Worm (Caenorhabditis elegans): Measurements from ENCODE around the gene nlp-2.
A peak's percentile ranks its signal among the peaks of the same experiment; 100 is the strongest.

nlp-2 gene

ce11 chrX:2362872-2363271 is 18.3 kb upstream of the nlp-2 start (continued):
- peak; percentile 68 for TF ChIP-seq snpc-4 (GFP tag; optimal IDR thresholded peaks at IDR 0.05)
- peak; percentile 28 to 93 (median 90) for TF ChIP-seq snpc-4 (tag; optimal IDR thresholded peaks at IDR 0.05)
- no peak for TF ChIP-seq nhr-90 (tag; optimal IDR thresholded peaks at IDR 0.05)
- no peak for TF ChIP-seq aptf-3 (GFP tag; IDR thresholded peaks at IDR 0.05)

DNA sequence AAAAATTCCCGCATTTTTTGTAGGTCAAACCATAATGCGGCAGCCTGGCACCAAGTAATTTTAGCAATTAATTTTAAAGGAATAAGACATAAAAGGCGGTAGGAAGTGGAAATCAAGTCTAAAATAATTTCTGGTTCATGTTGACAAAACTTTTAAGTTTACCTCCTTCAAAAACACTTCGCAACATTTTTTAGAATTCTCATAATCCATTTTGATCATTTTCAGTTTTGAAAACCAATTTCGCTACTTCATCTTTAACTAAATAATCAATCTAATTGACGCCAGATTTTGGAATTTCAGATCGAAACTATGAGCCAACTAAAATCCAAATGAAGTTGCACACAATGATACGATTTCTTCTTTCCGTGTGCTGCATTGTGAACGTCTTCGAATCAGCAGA is 15.2 kb upstream of the nlp-2 start, which contains the start of gene lgc-40:
lgc-40 (plus strand) TSS at position 301 of the 400 bp plus-strand sequence.
- no peak for TF ChIP-seq nhr-27 (tag; optimal IDR thresholded peaks at IDR 0.05)
- TF ChIP-seq attf-6 (GFP tag; IDR thresholded peaks at IDR 0.05): no peak
- TF ChIP-seq ceh-91 (GFP tag; IDR thresholded peaks at IDR 0.05): no peak
- TF ChIP-seq zim-3 (tag; optimal IDR thresholded peaks at IDR 0.05): no peak
- TF ChIP-seq gei-17 (GFP tag; optimal IDR thresholded peaks at IDR 0.05): no peak
- TF ChIP-seq xnd-1 (tag; optimal IDR thresholded peaks at IDR 0.05): no peak
- TF ChIP-seq nhr-80 (tag; optimal IDR thresholded peaks at IDR 0.05): no peak
- TF ChIP-seq lin-26 (GFP tag; IDR thresholded peaks at IDR 0.05): no peak
- TF ChIP-seq F33H1.4 (GFP tag; IDR thresholded peaks at IDR 0.05): no peak
- TF ChIP-seq ztf-6 (GFP tag; IDR thresholded peaks at IDR 0.05): no peak
- no peak for TF ChIP-seq egl-44 (GFP tag; IDR thresholded peaks at IDR 0.05)
- no peak for TF ChIP-seq bed-2 (GFP tag; IDR thresholded peaks at IDR 0.05)
- TF ChIP-seq rec-8 (tag; optimal IDR thresholded peaks at IDR 0.05): no peak
- no peak for TF ChIP-seq akir-1 (GFP tag; optimal IDR thresholded peaks at IDR 0.05)
- no peak for TF ChIP-seq madf-6 (GFP tag; IDR thresholded peaks at IDR 0.05)
- no peak for TF ChIP-seq attf-5 (GFP tag; optimal IDR thresholded peaks at IDR 0.05)
- TF ChIP-seq athp-1 (tag; optimal IDR thresholded peaks at IDR 0.05): no peak
- TF ChIP-seq F55B11.4 (tag; optimal IDR thresholded peaks at IDR 0.05; ENCODE audit: borderline replicate concordance, insufficient read depth): no peak
- no peak for TF ChIP-seq aptf-2 (GFP tag; conservative IDR thresholded peaks at IDR 0.05)
- no peak for TF ChIP-seq hlh-26 (GFP tag; conservative IDR thresholded peaks at IDR 0.05)

DNA sequence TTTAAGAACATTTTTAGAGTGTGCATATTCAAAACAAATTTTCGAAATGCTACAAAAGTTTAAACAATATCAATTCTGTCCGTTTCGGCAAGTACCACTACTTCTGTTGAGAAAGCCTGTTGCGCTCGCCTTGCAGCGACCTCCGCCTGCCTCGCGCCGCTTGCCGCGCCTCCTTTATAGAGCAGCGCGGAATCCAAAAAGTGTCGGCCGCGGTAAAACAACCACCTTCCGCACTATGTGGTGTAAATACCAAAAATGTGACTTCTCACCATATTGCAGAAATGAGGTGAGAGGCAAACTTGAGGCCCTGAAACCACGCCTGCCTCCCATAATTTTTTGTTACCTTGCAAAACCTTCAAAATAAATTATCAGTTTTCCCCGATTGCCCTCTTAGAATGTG is 8.4 kb upstream of the nlp-2 start:
- TF ChIP-seq snpc-1.1 (tag; optimal IDR thresholded peaks at IDR 0.05; ENCODE audit: insufficient read depth) (peak; percentile 55), snpc-4 (GFP tag; optimal IDR thresholded peaks at IDR 0.05) (no peak), snpc-4 (tag; optimal IDR thresholded peaks at IDR 0.05) (peak in 2 of 4 experiments; percentile 70 to 83), dox-1 (GFP tag; IDR thresholded peaks at IDR 0.05) (no peak)

DNA sequence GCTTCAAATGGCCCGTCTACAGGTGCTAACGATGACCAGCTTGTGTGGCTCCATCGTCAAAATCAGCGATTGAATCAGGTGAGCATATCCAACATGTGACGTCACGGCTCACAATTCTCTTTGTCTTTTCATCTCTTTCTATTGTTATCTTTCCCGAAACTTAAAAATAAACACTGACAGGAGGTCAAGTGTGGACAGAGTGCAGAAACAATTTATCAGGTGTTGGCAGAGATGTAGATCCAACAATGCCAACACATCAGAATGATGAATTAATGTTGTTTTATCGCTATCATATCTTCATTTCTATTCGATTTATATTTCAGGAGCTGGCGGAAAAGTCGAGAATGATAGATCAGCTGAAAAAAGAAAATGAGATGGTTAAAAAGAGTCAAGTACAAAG is 3.4 kb upstream of the nlp-2 start:
- TF ChIP-seq Y67H2A.10 (GFP tag; conservative IDR thresholded peaks at IDR 0.05): no peak

ce11 chrX:2344104-2344503 is 462 bp downstream of the nlp-2 start:
- no peak for TF ChIP-seq ceh-40 (GFP tag; IDR thresholded peaks at IDR 0.05)
- no peak for TF ChIP-seq tlf-1 (GFP tag; optimal IDR thresholded peaks at IDR 0.05)
- TF ChIP-seq nhr-120 (GFP tag; IDR thresholded peaks at IDR 0.05): no peak
- TF ChIP-seq bed-2 (GFP tag; IDR thresholded peaks at IDR 0.05): no peak
- 0 out of 2 replicates have a peak, but pooled peaks have one; percentile 10 for TF ChIP-seq zfh-2 (GFP tag; conservative IDR thresholded peaks at IDR 0.05)

ce11 chrX:2342859-2343258 is 1.7 kb downstream of the nlp-2 start, which contains the start of gene nlp-23:
Gene nlp-23, minus strand, starts transcription at chrX:2342959.
- no peak for TF ChIP-seq ccch-3 (GFP tag; optimal IDR thresholded peaks at IDR 0.05)

Data from whole organism, young adult.